Worm (Caenorhabditis elegans) whole organism, L4 larva: ENCODE measurements around the gene srt-70.

Experiments used
- D1046.2 ChIP-seq: fragments of 200-800 bp; sonication (Bioruptor generic); IDR thresholded peaks from 2 replicates; pipeline ENCODE4 v1.3.6; 2022; ENCODE audit warnings: missing genetic modification characterization, missing compliant biosample characterization
- F26F4.8 ChIP-seq: fragments of 200-800 bp; sonication (Bioruptor generic); conservative IDR thresholded peaks from 2 replicates; pipeline ENCODE4 v1.3.6; 2022; ENCODE audit warnings: missing genetic modification characterization, missing compliant biosample characterization
- F44E2.7 ChIP-seq: fragments of 200-800 bp; sonication (Bioruptor generic); IDR thresholded peaks from 2 replicates; pipeline ENCODE4 v2.1.2; 2022; ENCODE audit warnings: missing genetic modification characterization, missing compliant biosample characterization
- Y75B8A.6 ChIP-seq: fragments of 200-800 bp; sonication (Bioruptor generic); IDR thresholded peaks from 2 replicates; pipeline ENCODE4 v1.3.6; 2022; ENCODE audit warnings: missing genetic modification reagents, missing genetic modification characterization, missing compliant biosample characterization
- ZK546.5 ChIP-seq, 2 experiments: sonication (generic microtip); optimal IDR thresholded peaks; 2 replicates each; lab custom pipeline; 2017; ENCODE audit warnings: missing biosample characterization in 2 of 2, missing genetic modification characterization in 2 of 2
- aha-1 ChIP-seq: fragments of 150-350 bp; peaks from one replicate; lab custom pipeline; 2014; ENCODE audit warnings: missing biosample characterization, missing genetic modification characterization
- arid-1 ChIP-seq: fragments of 200-800 bp; sonication (Bioruptor generic); conservative IDR thresholded peaks from 2 replicates; pipeline ENCODE4 v1.3.6; 2022; ENCODE audit warnings: missing genetic modification reagents, missing genetic modification characterization, missing compliant biosample characterization
- dmd-6 ChIP-seq: fragments of 200-800 bp; sonication (Bioruptor generic); IDR thresholded peaks from 2 replicates; pipeline ENCODE4 v1.3.6; 2022; ENCODE audit warnings: missing genetic modification reagents, missing genetic modification characterization, missing compliant biosample characterization
- dmd-8 ChIP-seq: fragments of 200-800 bp; sonication (Bioruptor generic); IDR thresholded peaks from 2 replicates; pipeline ENCODE4 v1.3.6; 2022; ENCODE audit warnings: missing genetic modification characterization, missing compliant biosample characterization
- dve-1 ChIP-seq: sonication (generic microtip); optimal IDR thresholded peaks from 2 replicates; lab custom pipeline; 2017; ENCODE audit warnings: antibody characterized with exemption, mild to moderate bottlenecking, missing genetic modification characterization, missing compliant biosample characterization; ENCODE audit not compliant: insufficient read depth
- lin-15B ChIP-seq: fragments of 150-350 bp; sonication (generic microtip); optimal IDR thresholded peaks from 3 replicates; lab custom pipeline; 2014; ENCODE audit warnings: missing biosample characterization, missing genetic modification characterization
- mdl-1 ChIP-seq, 2 experiments: fragments of 150-350 bp in 1 of 2; sonication (generic microtip) in 1 of 2; optimal IDR thresholded peaks; 2 replicates each; lab custom pipeline; 2014 to 2017; ENCODE audit warnings: missing biosample characterization in 2 of 2, missing genetic modification characterization in 2 of 2
- mdt-29 ChIP-seq: fragments of 200-800 bp; sonication (Bioruptor generic); IDR thresholded peaks from 2 replicates; pipeline ENCODE4 v1.3.6; 2022; ENCODE audit warnings: missing genetic modification reagents, missing genetic modification characterization, missing compliant biosample characterization
- mep-1 ChIP-seq: fragments of 150-350 bp; sonication (generic microtip); optimal IDR thresholded peaks from 3 replicates; lab custom pipeline; 2014; ENCODE audit warnings: missing biosample characterization, missing genetic modification characterization
- nhr-102 ChIP-seq: sonication (generic microtip); optimal IDR thresholded peaks from 2 replicates; lab custom pipeline; 2016; ENCODE audit warnings: mild to moderate bottlenecking, missing genetic modification characterization, moderate library complexity, missing compliant biosample characterization
- nhr-11 ChIP-seq: fragments of 150-350 bp; optimal IDR thresholded peaks from 2 replicates; lab custom pipeline; 2014; ENCODE audit warnings: missing biosample characterization, missing genetic modification characterization
- nhr-28 ChIP-seq: fragments of 150-350 bp; optimal IDR thresholded peaks from 2 replicates; lab custom pipeline; 2014; ENCODE audit warnings: missing biosample characterization, missing genetic modification characterization
- pqm-1 ChIP-seq: sonication (generic microtip); optimal IDR thresholded peaks from 2 replicates; lab custom pipeline; 2017; ENCODE audit warnings: missing biosample characterization, missing genetic modification characterization
- unc-62 ChIP-seq, 3 experiments: fragments of 150-350 bp in 1 of 3; sonication (generic microtip); optimal IDR thresholded peaks in 2 of 3; peaks in 1 of 3; 1 replicate in 1 of 3; 2 replicates in 2 of 3; lab custom pipeline; 2014 to 2017; ENCODE audit warnings: missing biosample characterization in 3 of 3, missing genetic modification characterization in 3 of 3, missing genetic modification reagents in 3 of 3, missing genotype in 1 of 3
- zfp-3 ChIP-seq: fragments of 200-800 bp; sonication (Bioruptor generic); conservative IDR thresholded peaks from 2 replicates; pipeline ENCODE4 v1.3.6; 2022; ENCODE audit warnings: missing genetic modification reagents, missing genetic modification characterization, missing compliant biosample characterization
- zip-2 ChIP-seq: fragments of 150-350 bp; optimal IDR thresholded peaks from 2 replicates; lab custom pipeline; 2014; ENCODE audit warnings: missing biosample characterization, missing genetic modification characterization
- ztf-11 ChIP-seq: fragments of 150-350 bp; optimal IDR thresholded peaks from 2 replicates; lab custom pipeline; 2014; ENCODE audit warnings: missing biosample characterization, missing genetic modification characterization

srt-70 gene

DNA sequence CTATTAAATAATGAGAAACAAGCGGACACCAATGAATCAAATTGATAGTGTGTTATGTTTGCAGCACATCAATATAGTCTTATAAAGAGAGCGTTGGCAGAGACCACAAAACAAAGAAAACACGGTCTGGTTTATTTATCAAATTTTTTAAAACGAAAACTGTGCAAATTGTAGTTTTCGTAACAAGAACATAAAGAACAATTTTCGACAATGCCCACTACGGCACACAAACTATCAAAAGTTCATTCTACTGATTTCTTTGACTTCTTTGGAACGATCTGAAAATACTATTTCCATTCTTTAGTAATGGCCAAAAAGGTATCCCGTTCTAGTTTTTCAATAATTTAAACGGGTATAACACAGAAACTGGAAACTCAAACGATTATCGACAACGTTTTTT, 22.2 kb downstream of the srt-70 start, which contains the start of gene cest-35.2:
TSS of gene cest-35.2 (minus strand) at position 101 of the 400 bp plus-strand sequence.
- TF ChIP-seq ZK546.5 (tag; optimal IDR thresholded peaks at IDR 0.05; lab: Kevin White, UChicago): no peak
- TF ChIP-seq arid-1 (GFP tag; lab: Robert Waterston, UW): no peak
- no peak for TF ChIP-seq dve-1 (tag; lab: Kevin White, UChicago)
- peak; percentile 69 for TF ChIP-seq nhr-28

DNA sequence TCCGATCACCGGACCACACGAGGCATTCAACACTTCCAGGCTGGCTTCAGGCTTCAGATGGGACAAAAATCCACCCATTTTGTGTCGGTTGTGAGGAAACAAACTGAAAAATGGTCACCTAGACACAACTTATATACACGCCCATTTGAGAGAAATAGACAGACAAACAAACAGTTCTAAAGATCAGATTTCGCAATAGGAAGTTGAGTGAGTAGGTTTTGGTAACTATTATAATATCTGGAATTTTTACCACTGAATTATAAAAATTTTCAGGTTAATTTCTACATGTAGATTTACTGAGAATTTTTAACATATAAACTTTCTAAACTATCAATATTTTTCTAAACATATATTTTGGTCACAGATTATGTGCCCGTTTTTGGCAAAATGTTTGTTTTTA, 25.6 kb downstream of the srt-70 start, which contains the start of gene cest-32:
TSS of gene cest-32 (minus strand) at position 115 of the 400 bp plus-strand sequence.
- TF ChIP-seq zfp-3 (GFP tag; lab: Robert Waterston, UW) (no peak), dve-1 (tag; lab: Kevin White, UChicago) (peak; percentile 2), mdt-29 (no peak), lin-15B (tag; lab: Kevin White, UChicago) (no peak)

DNA sequence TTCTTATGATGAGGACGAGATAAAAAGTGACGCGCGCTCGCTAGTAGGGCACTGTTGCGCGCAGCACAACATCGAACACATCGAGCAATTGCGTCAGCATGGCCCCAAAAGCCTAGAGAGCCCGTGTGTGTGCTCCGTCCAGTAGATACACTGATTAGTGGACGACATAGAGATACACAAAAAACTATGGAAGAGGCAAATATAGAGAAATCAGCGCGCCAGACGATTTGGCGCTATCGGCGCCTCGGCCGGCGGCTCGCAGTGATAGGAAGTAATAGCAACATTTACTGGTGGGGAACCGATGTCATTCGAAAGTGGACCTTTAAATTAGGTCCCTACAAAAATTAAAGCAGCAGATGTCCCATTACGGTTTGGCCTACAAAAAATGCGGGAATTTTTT, 30.8 kb downstream of the srt-70 start:
- TF ChIP-seq zip-2 (no peak), unc-62 (GFP tag; optimal IDR thresholded peaks at IDR 0.05 in 1 of 2; lab: Kevin White, UChicago) (peak in 1 of 2 experiments; percentile 85), unc-62 (tag; optimal IDR thresholded peaks at IDR 0.05; lab: Kevin White, UChicago) (no peak), nhr-28 (peak; percentile 21)

DNA sequence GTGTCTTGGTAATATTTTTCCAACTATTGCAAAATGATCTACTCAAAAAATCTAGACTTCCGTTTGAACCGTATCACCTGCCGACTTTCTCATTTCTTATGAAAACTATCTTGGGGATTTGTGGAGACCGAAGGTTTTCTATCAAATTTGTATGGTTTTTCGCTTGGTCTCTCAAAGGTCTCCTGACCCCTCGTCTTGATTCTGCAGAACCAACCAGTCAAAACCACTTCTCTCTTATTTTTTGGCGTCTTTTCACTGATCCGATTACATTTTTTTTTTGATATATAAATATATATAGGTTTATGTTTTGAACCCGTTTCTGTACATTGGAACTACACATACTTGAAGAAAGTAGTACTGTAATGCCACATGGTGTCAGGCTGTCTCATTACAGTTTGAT, 33.7 kb downstream of the srt-70 start:
- peak in 1 of 2 experiments; percentile 3 for TF ChIP-seq mdl-1 (tag; optimal IDR thresholded peaks at IDR 0.05; lab: Kevin White, UChicago)
- TF ChIP-seq nhr-102 (tag; lab: Kevin White, UChicago): no peak

DNA sequence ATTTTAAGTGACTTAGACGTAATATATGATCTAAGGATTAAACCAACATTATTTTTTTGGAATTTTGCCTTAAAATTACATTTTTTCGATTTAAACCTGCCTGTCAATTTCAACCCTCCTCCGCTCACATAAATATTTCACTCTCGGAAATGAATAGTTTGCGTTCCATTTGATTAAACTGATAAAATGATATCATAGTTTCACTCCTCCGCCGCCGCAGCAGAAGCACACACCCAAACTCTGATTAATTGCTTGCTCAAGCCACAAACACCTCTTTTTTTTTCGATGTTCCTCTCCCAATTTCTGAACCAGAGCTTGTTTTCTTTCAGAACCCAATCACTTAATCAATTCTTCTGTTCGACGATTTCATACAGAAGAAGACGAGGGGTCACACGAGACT, 36.3 kb downstream of the srt-70 start, which contains the start of gene Y49G5B.1:
TSS of gene Y49G5B.1 (plus strand) at position 324 of the 400 bp plus-strand sequence.
- TF ChIP-seq dmd-8: no peak
- peak; percentile 6 for TF ChIP-seq nhr-28
- TF ChIP-seq aha-1: peak; percentile 87
- TF ChIP-seq dmd-6: peak; percentile 49
- TF ChIP-seq pqm-1 (tag; lab: Kevin White, UChicago): peak; percentile 6
- TF ChIP-seq ztf-11 (tag; lab: Kevin White, UChicago): no peak
- no peak for TF ChIP-seq mep-1 (tag; lab: Kevin White, UChicago)

DNA sequence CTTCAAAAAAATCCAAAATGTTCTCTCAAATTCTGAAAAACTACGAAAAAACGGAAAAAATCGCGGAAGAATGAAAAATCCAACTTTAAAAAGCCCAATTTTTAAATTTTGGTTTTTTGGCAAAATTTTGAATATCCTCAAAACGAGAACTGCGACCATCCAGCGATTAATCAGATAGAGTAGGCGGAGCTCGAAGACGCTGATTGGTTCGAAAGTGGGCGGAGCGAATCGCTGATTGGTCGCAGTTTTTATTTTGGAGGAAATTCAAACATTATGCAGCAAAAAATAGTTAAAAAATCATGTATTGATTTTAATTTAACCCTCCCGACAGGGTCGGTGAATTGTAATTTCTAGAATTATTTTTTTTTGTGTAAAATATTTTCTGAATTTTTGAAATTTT, 45.7 kb downstream of the srt-70 start:
- TF ChIP-seq Y75B8A.6 (GFP tag; lab: Robert Waterston, UW): no peak
- no peak for TF ChIP-seq nhr-11 (tag; lab: Kevin White, UChicago)
- no peak for TF ChIP-seq F44E2.7 (GFP tag; lab: Robert Waterston, UW)
- no peak for TF ChIP-seq F26F4.8 (GFP tag; lab: Robert Waterston, UW)
- no peak for TF ChIP-seq D1046.2 (GFP tag; lab: Robert Waterston, UW)
- TF ChIP-seq, all 104 proteins: peak for 0
